Worm (Caenorhabditis elegans): ENCODE measurements around the gene ZK470.1.

The ZK470.1 gene

ce11 chrX:4143260-4144018 lies 20.1 kb upstream of the ZK470.1 start:
- TF ChIP-seq cog-1 (tag; optimal IDR thresholded peaks at IDR 0.05) (no peak), klf-2 (GFP tag; conservative IDR thresholded peaks at IDR 0.05) (no peak), ref-1 (GFP tag; conservative IDR thresholded peaks at IDR 0.05) (no peak), flt-1 (GFP tag; IDR thresholded peaks at IDR 0.05) (no peak), ztf-29 (GFP tag; IDR thresholded peaks at IDR 0.05) (no peak), med-1 (GFP tag; optimal IDR thresholded peaks at IDR 0.05; ENCODE audit: insufficient read depth) (no peak), T22C8.4 (GFP tag; IDR thresholded peaks at IDR 0.05) (no peak), tab-1 (GFP tag; IDR thresholded peaks at IDR 0.05) (no peak), ztf-23 (GFP tag; IDR thresholded peaks at IDR 0.05) (no peak)

- TF ChIP-seq tab-1 (GFP tag; IDR thresholded peaks at IDR 0.05): no peak
- TF ChIP-seq ref-1 (GFP tag; conservative IDR thresholded peaks at IDR 0.05): no peak
- TF ChIP-seq flt-1 (GFP tag; IDR thresholded peaks at IDR 0.05): no peak
- TF ChIP-seq cog-1 (tag; optimal IDR thresholded peaks at IDR 0.05): no peak
- no peak for TF ChIP-seq ztf-23 (GFP tag; IDR thresholded peaks at IDR 0.05)
- TF ChIP-seq T22C8.4 (GFP tag; IDR thresholded peaks at IDR 0.05): no peak
- TF ChIP-seq klf-2 (GFP tag; conservative IDR thresholded peaks at IDR 0.05): no peak
- TF ChIP-seq med-1 (GFP tag; optimal IDR thresholded peaks at IDR 0.05; ENCODE audit: insufficient read depth): no peak
- no peak for TF ChIP-seq ztf-29 (GFP tag; IDR thresholded peaks at IDR 0.05)
Observed at ce11 chrX:4144136-4144781, 19.2 kb upstream of the ZK470.1 start.

- TF ChIP-seq T22C8.4 (GFP tag; IDR thresholded peaks at IDR 0.05) (peak; percentile 92), tab-1 (GFP tag; IDR thresholded peaks at IDR 0.05) (0 out of 2 replicates have a peak, but pooled peaks have one; percentile 48), med-1 (GFP tag; optimal IDR thresholded peaks at IDR 0.05; ENCODE audit: insufficient read depth) (no peak)
Observed at ce11 chrX:4145051-4145826, 18.3 kb upstream of the ZK470.1 start.

- TF ChIP-seq tab-1 (GFP tag; IDR thresholded peaks at IDR 0.05): no peak
- no peak for TF ChIP-seq ref-1 (GFP tag; conservative IDR thresholded peaks at IDR 0.05)
- TF ChIP-seq cog-1 (tag; optimal IDR thresholded peaks at IDR 0.05): no peak
- TF ChIP-seq ztf-29 (GFP tag; IDR thresholded peaks at IDR 0.05): no peak
- no peak for TF ChIP-seq klf-2 (GFP tag; conservative IDR thresholded peaks at IDR 0.05)
- no peak for TF ChIP-seq med-1 (GFP tag; optimal IDR thresholded peaks at IDR 0.05; ENCODE audit: insufficient read depth)
- no peak for TF ChIP-seq flt-1 (GFP tag; IDR thresholded peaks at IDR 0.05)
- TF ChIP-seq T22C8.4 (GFP tag; IDR thresholded peaks at IDR 0.05): no peak
- no peak for TF ChIP-seq ztf-23 (GFP tag; IDR thresholded peaks at IDR 0.05)
Observed at ce11 chrX:4146046-4146445, 17.4 kb upstream of the ZK470.1 start.

- TF ChIP-seq ztf-29 (GFP tag; IDR thresholded peaks at IDR 0.05) (no peak), tab-1 (GFP tag; IDR thresholded peaks at IDR 0.05) (no peak), T22C8.4 (GFP tag; IDR thresholded peaks at IDR 0.05) (no peak), cog-1 (tag; optimal IDR thresholded peaks at IDR 0.05) (no peak), ztf-23 (GFP tag; IDR thresholded peaks at IDR 0.05) (no peak), med-1 (GFP tag; optimal IDR thresholded peaks at IDR 0.05; ENCODE audit: insufficient read depth) (no peak), ref-1 (GFP tag; conservative IDR thresholded peaks at IDR 0.05) (no peak), flt-1 (GFP tag; IDR thresholded peaks at IDR 0.05) (no peak), klf-2 (GFP tag; conservative IDR thresholded peaks at IDR 0.05) (no peak)
Observed at ce11 chrX:4146798-4147543, 16.5 kb upstream of the ZK470.1 start.

- TF ChIP-seq ztf-23 (GFP tag; IDR thresholded peaks at IDR 0.05): no peak
- no peak for TF ChIP-seq flt-1 (GFP tag; IDR thresholded peaks at IDR 0.05)
- TF ChIP-seq klf-2 (GFP tag; conservative IDR thresholded peaks at IDR 0.05): no peak
- TF ChIP-seq ref-1 (GFP tag; conservative IDR thresholded peaks at IDR 0.05): no peak
- TF ChIP-seq med-1 (GFP tag; optimal IDR thresholded peaks at IDR 0.05; ENCODE audit: insufficient read depth): no peak
- TF ChIP-seq T22C8.4 (GFP tag; IDR thresholded peaks at IDR 0.05): no peak
- no peak for TF ChIP-seq tab-1 (GFP tag; IDR thresholded peaks at IDR 0.05)
- TF ChIP-seq cog-1 (tag; optimal IDR thresholded peaks at IDR 0.05): no peak
- no peak for TF ChIP-seq ztf-29 (GFP tag; IDR thresholded peaks at IDR 0.05)
Observed at ce11 chrX:4147600-4148448, 15.7 kb upstream of the ZK470.1 start.

- TF ChIP-seq ref-1 (GFP tag; conservative IDR thresholded peaks at IDR 0.05) (no peak), med-1 (GFP tag; optimal IDR thresholded peaks at IDR 0.05; ENCODE audit: insufficient read depth) (no peak), T22C8.4 (GFP tag; IDR thresholded peaks at IDR 0.05) (no peak), ztf-29 (GFP tag; IDR thresholded peaks at IDR 0.05) (no peak), klf-2 (GFP tag; conservative IDR thresholded peaks at IDR 0.05) (no peak), cog-1 (tag; optimal IDR thresholded peaks at IDR 0.05) (no peak), flt-1 (GFP tag; IDR thresholded peaks at IDR 0.05) (no peak), tab-1 (GFP tag; IDR thresholded peaks at IDR 0.05) (no peak), ztf-23 (GFP tag; IDR thresholded peaks at IDR 0.05) (no peak)
Observed at ce11 chrX:4148449-4149031, 15.0 kb upstream of the ZK470.1 start.
